Worm (Caenorhabditis elegans): ENCODE data around the gene aqp-4.

- TF ChIP-seq pha-4 (tag; optimal IDR thresholded peaks at IDR 0.05) (no peak), elt-4 (tag; optimal IDR thresholded peaks at IDR 0.05) (no peak), ceh-14 (tag; optimal IDR thresholded peaks at IDR 0.05) (no peak), pax-1 (tag; optimal IDR thresholded peaks at IDR 0.05) (no peak), tbx-7 (tag; optimal IDR thresholded peaks at IDR 0.05) (no peak), Y22D7AL.16 (tag; optimal IDR thresholded peaks at IDR 0.05) (no peak), unc-86 (tag; optimal IDR thresholded peaks at IDR 0.05) (no peak), hlh-6 (tag; optimal IDR thresholded peaks at IDR 0.05) (no peak), ama-1 (optimal IDR thresholded peaks at IDR 0.05) (no peak)
Observed at ce11 chrV:9756242-9756641, 18.9 kb downstream of the aqp-4 start, which contains the start of gene hrg-3.
